Fruit fly (Drosophila melanogaster) whole organism, embryonic: ENCODE data around the gene RpS17.

Experiments used
- Atf-2 ChIP-seq: fragments of 200-800 bp; sonication (Bioruptor generic); optimal IDR thresholded peaks from 2 replicates; lab custom pipeline; 2016; ENCODE audit warnings: missing biosample characterization, missing genetic modification characterization
- C15 ChIP-seq: fragments of 200-800 bp; sonication (Bioruptor generic); IDR thresholded peaks from 3 replicates; pipeline ENCODE4 v1.3.6; 2022; ENCODE audit warnings: missing biosample characterization, missing genetic modification characterization
- CG13775 ChIP-seq: fragments of 200-800 bp; sonication (Bioruptor generic); optimal IDR thresholded peaks from 3 replicates; lab custom pipeline; 2017; ENCODE audit warnings: missing biosample characterization, mild to moderate bottlenecking, missing genetic modification characterization
- CG13894 ChIP-seq: fragments of 200-800 bp; sonication (Bioruptor generic); optimal IDR thresholded peaks from 3 replicates; lab custom pipeline; 2018; ENCODE audit warnings: missing biosample characterization, mild to moderate bottlenecking, missing genetic modification characterization, moderate library complexity
- CG15601 ChIP-seq: fragments of 200-800 bp; sonication (Bioruptor generic); optimal IDR thresholded peaks from 3 replicates; lab custom pipeline; 2019; ENCODE audit warnings: missing biosample characterization, mild to moderate bottlenecking, missing genetic modification characterization, moderate library complexity
- CG17359 ChIP-seq: fragments of 200-800 bp; sonication (Bioruptor generic); optimal IDR thresholded peaks from 3 replicates; lab custom pipeline; 2018; ENCODE audit warnings: missing biosample characterization, mild to moderate bottlenecking, missing genetic modification characterization, moderate library complexity
- CG31441 ChIP-seq: fragments of 200-800 bp; sonication (Bioruptor generic); IDR thresholded peaks from 2 replicates; pipeline ENCODE4 v1.3.6; 2022; ENCODE audit warnings: missing biosample characterization, missing genetic modification characterization
- CG32532 ChIP-seq: fragments of 200-800 bp; sonication (Bioruptor generic); IDR thresholded peaks from 2 replicates; pipeline ENCODE4 v1.3.6; 2022; ENCODE audit warnings: missing biosample characterization, missing genetic modification characterization
- CG34376 ChIP-seq: fragments of 200-800 bp; sonication (Bioruptor generic); optimal IDR thresholded peaks from 2 replicates; lab custom pipeline; 2018; ENCODE audit warnings: missing biosample characterization, mild to moderate bottlenecking, missing genetic modification characterization
- CG3838 ChIP-seq: fragments of 200-800 bp; sonication (Bioruptor generic); optimal IDR thresholded peaks from 3 replicates; lab custom pipeline; 2016; ENCODE audit warnings: missing biosample characterization, missing genetic modification characterization
- CG4360 ChIP-seq: fragments of 200-800 bp; sonication (Bioruptor generic); IDR thresholded peaks from 2 replicates; pipeline ENCODE4 v1.3.6; 2022; ENCODE audit warnings: missing biosample characterization, missing genetic modification characterization
- CG5953 ChIP-seq: fragments of 200-800 bp; sonication (Bioruptor generic); IDR thresholded peaks from 2 replicates; pipeline ENCODE4 v1.3.6; 2022; ENCODE audit warnings: missing biosample characterization, missing genetic modification characterization
- CG6254 ChIP-seq: fragments of 200-800 bp; sonication (Bioruptor generic); optimal IDR thresholded peaks from 3 replicates; lab custom pipeline; 2017; ENCODE audit warnings: mild to moderate bottlenecking, missing biosample characterization, missing genetic modification reagents, missing genetic modification characterization
- CG6683 ChIP-seq: fragments of 200-800 bp; sonication (Bioruptor generic); optimal IDR thresholded peaks from 2 replicates; lab custom pipeline; 2017; ENCODE audit warnings: missing biosample characterization, mild to moderate bottlenecking, missing genetic modification characterization, missing genetic modification reagents
- CG6791 ChIP-seq: fragments of 200-800 bp; sonication (Bioruptor generic); IDR thresholded peaks from 3 replicates; pipeline ENCODE4 v1.3.6; 2022; ENCODE audit warnings: missing biosample characterization, missing genetic modification characterization; ENCODE audit not compliant: partially characterized antibody
- CG8478 ChIP-seq: fragments of >200 bp; optimal IDR thresholded peaks from 2 replicates; lab custom pipeline; 2018
- CG8944 ChIP-seq: fragments of 200-800 bp; sonication (Bioruptor generic); optimal IDR thresholded peaks from 3 replicates; lab custom pipeline; 2016; ENCODE audit warnings: missing biosample characterization, missing genetic modification characterization
- CG9932 ChIP-seq: fragments of 200-800 bp; sonication (Bioruptor generic); IDR thresholded peaks from 2 replicates; pipeline ENCODE4 v1.3.6; 2022; ENCODE audit warnings: missing biosample characterization, missing genetic modification characterization
- Deaf1 ChIP-seq: fragments of 200-800 bp; optimal IDR thresholded peaks from 3 replicates; lab custom pipeline; 2019; ENCODE audit warnings: missing biosample characterization, mild to moderate bottlenecking, missing genetic modification characterization, moderate library complexity
- Dfd ChIP-seq, 2 experiments: fragments of >200 bp; optimal IDR thresholded peaks; 2 replicates each; lab custom pipeline; 2017; ENCODE audit warnings: missing biosample characterization in 2 of 2, missing genetic modification characterization in 2 of 2
- E2f2 ChIP-seq: fragments of 200-800 bp; sonication (Bioruptor generic); IDR thresholded peaks from 2 replicates; pipeline ENCODE4 v1.3.6; 2022; ENCODE audit warnings: missing biosample characterization, missing genetic modification characterization
- Ets65A ChIP-seq: fragments of 200-800 bp; sonication (Bioruptor generic); peaks from one replicate; lab custom pipeline; 2016; ENCODE audit warnings: missing biosample characterization, missing genetic modification characterization
- Ets97D ChIP-seq: fragments of 200-800 bp; sonication (Bioruptor generic); optimal IDR thresholded peaks from 3 replicates; lab custom pipeline; 2016; ENCODE audit warnings: missing biosample characterization, missing genetic modification characterization
- Fer2 ChIP-seq: fragments of 200-800 bp; sonication (Bioruptor generic); optimal IDR thresholded peaks from 2 replicates; lab custom pipeline; 2018; ENCODE audit warnings: missing biosample characterization, mild to moderate bottlenecking, missing genetic modification characterization, moderate library complexity
- Hr3 ChIP-seq: fragments of 200-800 bp; sonication (Bioruptor generic); optimal IDR thresholded peaks from 3 replicates; lab custom pipeline; 2016; ENCODE audit warnings: missing biosample characterization, missing genetic modification characterization
- Kr ChIP-seq: fragments of 200-800 bp; sonication (Bioruptor generic); optimal IDR thresholded peaks from 2 replicates; lab custom pipeline; 2017; ENCODE audit warnings: missing biosample characterization, mild to moderate bottlenecking, missing genetic modification characterization
- Med ChIP-seq: fragments of 200-800 bp; sonication (Bioruptor generic); peaks from one replicate; lab custom pipeline; 2016; ENCODE audit warnings: missing biosample characterization, missing genetic modification characterization, mild to moderate bottlenecking, inconsistent platforms, moderate library complexity
- Nf-YC ChIP-seq: fragments of 200-800 bp; optimal IDR thresholded peaks from 3 replicates; lab custom pipeline; 2019; ENCODE audit warnings: missing biosample characterization, mild to moderate bottlenecking, missing genetic modification characterization, moderate library complexity
- PHDP ChIP-seq: fragments of 200-800 bp; sonication (Bioruptor generic); optimal IDR thresholded peaks from 3 replicates; lab custom pipeline; 2018; ENCODE audit warnings: missing biosample characterization, mild to moderate bottlenecking, missing genetic modification characterization, moderate library complexity
- Spps ChIP-seq: fragments of 200-800 bp; sonication (Bioruptor generic); optimal IDR thresholded peaks from 2 replicates; lab custom pipeline; 2018; ENCODE audit warnings: missing biosample characterization, mild to moderate bottlenecking, missing genetic modification characterization
- Sry-β ChIP-seq: fragments of 200-800 bp; sonication (Bioruptor generic); optimal IDR thresholded peaks from 2 replicates; lab custom pipeline; 2018; ENCODE audit warnings: missing biosample characterization, mild to moderate bottlenecking, missing genetic modification characterization, moderate library complexity
- Stat92E ChIP-seq, 3 experiments: fragments of >200 bp in 2 of 3; fragments of 200-800 bp in 1 of 3; sonication (Bioruptor generic) in 1 of 3; optimal IDR thresholded peaks; 2 replicates each; lab custom pipeline; 2017 to 2019; ENCODE audit warnings: missing biosample characterization in 3 of 3, missing genetic modification characterization in 3 of 3, mild to moderate bottlenecking in 1 of 3, moderate library complexity in 1 of 3
- abd-A ChIP-seq: fragments of 200-800 bp; sonication (Bioruptor generic); optimal IDR thresholded peaks from 3 replicates; lab custom pipeline; 2019; ENCODE audit warnings: missing biosample characterization, mild to moderate bottlenecking, missing genetic modification characterization, moderate library complexity
- cg ChIP-seq: fragments of 200-800 bp; sonication (Bioruptor generic); optimal IDR thresholded peaks from 3 replicates; lab custom pipeline; 2019; ENCODE audit warnings: missing biosample characterization, mild to moderate bottlenecking, missing genetic modification characterization, moderate library complexity
- chif ChIP-seq, 2 experiments: fragments of 200-800 bp; sonication (Bioruptor generic); optimal IDR thresholded peaks; 3 replicates each; lab custom pipeline; 2016; ENCODE audit warnings: missing biosample characterization in 2 of 2, missing genetic modification characterization in 2 of 2
- chinmo ChIP-seq: fragments of 200-800 bp; sonication (Bioruptor generic); IDR thresholded peaks from 4 replicates; pipeline ENCODE4 v1.3.6; 2022; ENCODE audit warnings: missing biosample characterization, missing genetic modification characterization; ENCODE audit not compliant: partially characterized antibody
- dpn ChIP-seq, 2 experiments: fragments of 200-800 bp; sonication (Bioruptor generic); optimal IDR thresholded peaks; 3 replicates each; lab custom pipeline; 2016; ENCODE audit warnings: missing biosample characterization in 2 of 2, missing genetic modification characterization in 2 of 2
- dysf ChIP-seq: fragments of 200-800 bp; sonication (Bioruptor generic); IDR thresholded peaks from 3 replicates; pipeline ENCODE4 v1.3.6; 2022; ENCODE audit warnings: missing biosample characterization, missing genetic modification characterization
- gsb-n ChIP-seq: fragments of 200-800 bp; sonication (Bioruptor generic); optimal IDR thresholded peaks from 3 replicates; lab custom pipeline; 2018; ENCODE audit warnings: missing biosample characterization, mild to moderate bottlenecking, missing genetic modification characterization
- her ChIP-seq: fragments of 200-800 bp; sonication (Bioruptor generic); optimal IDR thresholded peaks from 2 replicates; lab custom pipeline; 2016; ENCODE audit warnings: missing biosample characterization, missing genetic modification characterization
- kay ChIP-seq: fragments of 200-800 bp; sonication (Bioruptor generic); optimal IDR thresholded peaks from 2 replicates; lab custom pipeline; 2016; ENCODE audit warnings: missing biosample characterization, missing genetic modification characterization
- ken ChIP-seq: fragments of 200-800 bp; sonication (Bioruptor generic); IDR thresholded peaks from 3 replicates; pipeline ENCODE4 v1.3.6; 2022; ENCODE audit warnings: missing biosample characterization, missing genetic modification characterization
- lab ChIP-seq: fragments of 200-800 bp; sonication (Bioruptor generic); optimal IDR thresholded peaks from 3 replicates; lab custom pipeline; 2017; ENCODE audit warnings: missing biosample characterization, missing genetic modification characterization, mild to moderate bottlenecking, moderate library complexity, missing genetic modification reagents
- nmo ChIP-seq: fragments of 200-800 bp; sonication (Bioruptor generic); optimal IDR thresholded peaks from 2 replicates; lab custom pipeline; 2018; ENCODE audit warnings: missing biosample characterization, mild to moderate bottlenecking, missing genetic modification characterization, moderate library complexity
- p53 ChIP-seq: fragments of 200-800 bp; sonication (Bioruptor generic); optimal IDR thresholded peaks from 2 replicates; lab custom pipeline; 2016; ENCODE audit warnings: missing biosample characterization, missing genetic modification characterization
- row ChIP-seq: fragments of 200-800 bp; sonication (Bioruptor generic); IDR thresholded peaks from 3 replicates; pipeline ENCODE4 v1.3.6; 2022; ENCODE audit warnings: missing biosample characterization, missing genetic modification characterization
- sob ChIP-seq: fragments of 200-800 bp; sonication (Bioruptor generic); IDR thresholded peaks from 2 replicates; pipeline ENCODE4 v1.3.6; 2022; ENCODE audit warnings: missing biosample characterization, missing genetic modification characterization
- sug ChIP-seq: fragments of 200-800 bp; optimal IDR thresholded peaks from 2 replicates; lab custom pipeline; 2019; ENCODE audit warnings: missing biosample characterization, mild to moderate bottlenecking, missing genetic modification characterization, moderate library complexity

The RpS17 gene

dm6 chr3L:9476829-9477228 is 47.2 kb upstream of the RpS17 start, which contains the start of the genes Uch-L5 and Jarid2 (continued):
- TF ChIP-seq CG15601 (tag; lab: Kevin White, UChicago) (peak; percentile 22), row (GFP tag; lab: Robert Waterston, UW) (peak; percentile 37; the same call in 2 of the 3 replicates), Nf-YC (tag; lab: Kevin White, UChicago) (peak; percentile 46), sug (tag; lab: Kevin White, UChicago) (peak; percentile 46), dysf (GFP tag; lab: Robert Waterston, UW) (peak; percentile 41; the same call in 2 of the 3 replicates), gsb-n (tag; lab: Kevin White, UChicago) (no peak)

- peak; percentile 66 for TF ChIP-seq CG8478
- peak; percentile 83 for TF ChIP-seq CG13775
- peak; percentile 25; the same call in 1 of the 2 replicates for TF ChIP-seq CG4360 (GFP tag; lab: Robert Waterston, UW)
- TF ChIP-seq Fer2 (tag; lab: Kevin White, UChicago), result no peak
- peak; percentile 53 for TF ChIP-seq Med
- no peak for TF ChIP-seq CG32532 (GFP tag; lab: Robert Waterston, UW)
- TF ChIP-seq Dfd (GFP tag; optimal IDR thresholded peaks at IDR 0.05; lab: Kevin White, UChicago), result peak in 1 of 2 experiments; percentile 90
- TF ChIP-seq p53 (GFP tag; lab: Kevin White, UChicago), result no peak
- TF ChIP-seq Atf-2, result no peak
- TF ChIP-seq lab, result no peak
- TF ChIP-seq Ets65A (GFP tag; lab: Kevin White, UChicago), result peak; percentile 93
These were observed 41.7 kb upstream of the RpS17 start for dm6 chr3L:9471151-9471903.

dm6 chr3L:9469079-9469478 is 39.5 kb upstream of the RpS17 start:
- TF ChIP-seq CG34376 (GFP tag; lab: Kevin White, UChicago) (no peak), CG8944 (GFP tag; lab: Kevin White, UChicago) (no peak), PHDP (tag; lab: Kevin White, UChicago) (no peak), sob (GFP tag; lab: Robert Waterston, UW) (no peak), Ets97D (GFP tag; lab: Kevin White, UChicago) (no peak), C15 (GFP tag; lab: Robert Waterston, UW) (no peak), Hr3 (GFP tag; lab: Kevin White, UChicago) (no peak), nmo (GFP tag; lab: Kevin White, UChicago) (no peak), CG13894 (tag; lab: Kevin White, UChicago) (peak; percentile 19), E2f2 (GFP tag; lab: Robert Waterston, UW) (no peak), Sry-β (no peak), CG5953 (GFP tag; lab: Robert Waterston, UW) (no peak), CG3838 (GFP tag; lab: Kevin White, UChicago) (no peak), Stat92E (GFP tag; optimal IDR thresholded peaks at IDR 0.05; lab: Kevin White, UChicago) (no peak), CG17359 (tag; lab: Kevin White, UChicago) (no peak), her (GFP tag; lab: Kevin White, UChicago) (no peak), CG9932 (no peak), CG6791 (GFP tag; lab: Robert Waterston, UW) (no peak), CG6683 (GFP tag; lab: Kevin White, UChicago) (no peak), ken (GFP tag; lab: Robert Waterston, UW) (no peak), chif (GFP tag; optimal IDR thresholded peaks at IDR 0.05; lab: Kevin White, UChicago) (no peak), Deaf1 (peak; percentile 19), abd-A (peak; percentile 83), CG31441 (GFP tag; lab: Robert Waterston, UW) (no peak), chinmo (GFP tag; lab: Robert Waterston, UW) (0 out of 4 replicates have a peak, but pooled peaks have one; percentile 38), CG6254 (GFP tag; lab: Kevin White, UChicago) (no peak), kay (no peak), dpn (GFP tag; optimal IDR thresholded peaks at IDR 0.05; lab: Kevin White, UChicago) (no peak), Spps (tag; lab: Kevin White, UChicago) (no peak), cg (peak; percentile 59), Kr (peak; percentile 32)
